Worm (Caenorhabditis elegans): ENCODE results near the gene F56A8.4.

- no peak for TF ChIP-seq snpc-4 (tag; optimal IDR thresholded peaks at IDR 0.05)
- TF ChIP-seq zip-2 (tag; optimal IDR thresholded peaks at IDR 0.05) = no peak
- TF ChIP-seq jun-1 (tag; optimal IDR thresholded peaks at IDR 0.05) = no peak
These were observed 9.1 kb downstream of the F56A8.4 start for ce11 chrIII:13272227-13272626.
